Fruit fly (Drosophila melanogaster): ENCODE measurements around the gene CG31007.

CG31007 gene

DNA sequence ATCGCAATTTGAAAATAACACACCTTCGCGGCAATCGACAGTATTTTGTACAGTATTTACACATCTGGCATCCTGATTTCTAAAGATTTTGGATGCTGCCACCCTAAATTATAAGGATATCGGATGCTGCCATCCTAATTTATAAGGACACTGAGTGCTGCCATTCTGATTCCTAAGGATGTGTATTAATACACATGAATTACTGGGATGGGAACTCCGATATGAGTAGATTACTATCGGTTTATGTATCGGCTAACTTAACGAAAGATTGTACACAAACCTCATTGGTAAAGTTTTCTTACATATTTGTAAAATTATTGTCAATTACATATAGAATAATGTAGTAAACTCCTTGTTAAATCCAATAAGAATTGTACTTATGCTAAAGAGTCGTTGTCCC is 45.9 kb downstream of the CG31007 start (continued):
- no peak for TF ChIP-seq en (GFP tag; optimal IDR thresholded peaks at IDR 0.05)
- TF ChIP-seq CG16815 (GFP tag; optimal IDR thresholded peaks at IDR 0.05): no peak
- TF ChIP-seq pita (GFP tag; optimal IDR thresholded peaks at IDR 0.05): peak; percentile 95
- TF ChIP-seq bigmax (GFP tag; optimal IDR thresholded peaks at IDR 0.05): no peak
- peak; percentile 63 for TF ChIP-seq zen (tag; optimal IDR thresholded peaks at IDR 0.05)
- TF ChIP-seq sc (optimal IDR thresholded peaks at IDR 0.05): no peak
- no peak for TF ChIP-seq sc (GFP tag; optimal IDR thresholded peaks at IDR 0.05)
- TF ChIP-seq CG43689 (GFP tag; IDR thresholded peaks at IDR 0.05): no peak
- no peak for TF ChIP-seq danr (GFP tag; IDR thresholded peaks at IDR 0.05)
- no peak for TF ChIP-seq nmo (GFP tag; optimal IDR thresholded peaks at IDR 0.05)
- TF ChIP-seq CG6791 (GFP tag; IDR thresholded peaks at IDR 0.05; ENCODE audit: partially characterized antibody): peak; percentile 53; the same call in 2 of the 3 replicates
- no peak for TF ChIP-seq Stat92E (GFP tag; optimal IDR thresholded peaks at IDR 0.05)
- peak; percentile 48 for TF ChIP-seq CG15601 (tag; optimal IDR thresholded peaks at IDR 0.05)
- no peak for TF ChIP-seq ham (GFP tag; IDR thresholded peaks at IDR 0.05)
- TF ChIP-seq br (optimal IDR thresholded peaks at IDR 0.05): no peak
- TF ChIP-seq CG7839 (tag; optimal IDR thresholded peaks at IDR 0.05): no peak
- TF ChIP-seq lab (GFP tag; optimal IDR thresholded peaks at IDR 0.05): no peak
- TF ChIP-seq pb (GFP tag; optimal IDR thresholded peaks at IDR 0.05): no peak
- TF ChIP-seq Ssrp (tag; optimal IDR thresholded peaks at IDR 0.05): no peak
- no peak for TF ChIP-seq sima (GFP tag; optimal IDR thresholded peaks at IDR 0.05)
- no peak for TF ChIP-seq ttk (GFP tag; IDR thresholded peaks at IDR 0.05)
- no peak for TF ChIP-seq CG12659 (GFP tag; optimal IDR thresholded peaks at IDR 0.05)
- no peak for TF ChIP-seq tgo (GFP tag; IDR thresholded peaks at IDR 0.05)
- peak; percentile 81 to 99 for TF ChIP-seq insv (GFP tag; optimal IDR thresholded peaks at IDR 0.05)
- TF ChIP-seq unpg (GFP tag; optimal IDR thresholded peaks at IDR 0.05): no peak
- TF ChIP-seq CG5245 (GFP tag; optimal IDR thresholded peaks at IDR 0.05): no peak
- TF ChIP-seq Mad (GFP tag; optimal IDR thresholded peaks at IDR 0.05): no peak
- peak; percentile 54 for TF ChIP-seq CG14710 (tag; optimal IDR thresholded peaks at IDR 0.05)
- no peak for TF ChIP-seq org-1 (GFP tag; optimal IDR thresholded peaks at IDR 0.05)
- no peak for TF ChIP-seq Dip2 (GFP tag; IDR thresholded peaks at IDR 0.05)
- TF ChIP-seq CG4707 (GFP tag; optimal IDR thresholded peaks at IDR 0.05): no peak
- no peak for TF ChIP-seq Poxn (GFP tag; IDR thresholded peaks at IDR 0.05)
- TF ChIP-seq CG15479 (GFP tag; optimal IDR thresholded peaks at IDR 0.05): no peak
- TF ChIP-seq Atf3 (GFP tag; optimal IDR thresholded peaks at IDR 0.05): no peak
- no peak for TF ChIP-seq CG6254 (GFP tag; optimal IDR thresholded peaks at IDR 0.05)
- TF ChIP-seq HmgD (GFP tag; optimal IDR thresholded peaks at IDR 0.05): peak; percentile 41
- TF ChIP-seq CG13287 (GFP tag; IDR thresholded peaks at IDR 0.05; ENCODE audit: partially characterized antibody): no peak
- no peak for TF ChIP-seq dmrt99B (tag; optimal IDR thresholded peaks at IDR 0.05)
- no peak for TF ChIP-seq cad (GFP tag; optimal IDR thresholded peaks at IDR 0.05)
- peak; percentile 38 for TF ChIP-seq CG33213 (GFP tag; optimal IDR thresholded peaks at IDR 0.05)
- TF ChIP-seq ase (GFP tag; IDR thresholded peaks at IDR 0.05): no peak
- TF ChIP-seq CG12942 (GFP tag; optimal IDR thresholded peaks at IDR 0.05): no peak
- TF ChIP-seq Sry-β (GFP tag; optimal IDR thresholded peaks at IDR 0.05): no peak
- TF ChIP-seq CG3847 (GFP tag; IDR thresholded peaks at IDR 0.05): peak; percentile 47; the same call in 1 of the 2 replicates
- peak; percentile 48 for TF ChIP-seq pzg (GFP tag; optimal IDR thresholded peaks at IDR 0.05)
- TF ChIP-seq CG34224 (GFP tag; IDR thresholded peaks at IDR 0.05; ENCODE audit: partially characterized antibody): no peak
- TF ChIP-seq CG10462 (GFP tag; optimal IDR thresholded peaks at IDR 0.05): no peak
- TF ChIP-seq stwl (tag; optimal IDR thresholded peaks at IDR 0.05): peak; percentile 77
- peak; percentile 82 for TF ChIP-seq CTCF (GFP tag; optimal IDR thresholded peaks at IDR 0.05)
- TF ChIP-seq Fer3 (tag; optimal IDR thresholded peaks at IDR 0.05): no peak
- no peak for TF ChIP-seq maf-S (GFP tag; optimal IDR thresholded peaks at IDR 0.05)
- TF ChIP-seq chif (GFP tag; optimal IDR thresholded peaks at IDR 0.05): no peak
